Fruit fly (Drosophila melanogaster) whole organism, embryonic: ENCODE results near the gene tub.
A peak's percentile ranks its signal among the peaks of the same experiment; 100 is the strongest.

Source experiments
- Antp ChIP-seq: fragments of 200-800 bp; sonication (Bioruptor generic); optimal IDR thresholded peaks from 3 replicates; lab custom pipeline; 2016; ENCODE audit warnings: missing biosample characterization, missing genetic modification characterization
- Atf-2 ChIP-seq: fragments of 200-800 bp; sonication (Bioruptor generic); optimal IDR thresholded peaks from 2 replicates; lab custom pipeline; 2016; ENCODE audit warnings: missing biosample characterization, missing genetic modification characterization
- Bgb ChIP-seq: fragments of 200-800 bp; sonication (Bioruptor generic); IDR thresholded peaks from 2 replicates; pipeline ENCODE4 v1.3.6; 2022; ENCODE audit warnings: missing biosample characterization, missing genetic modification characterization; ENCODE audit not compliant: partially characterized antibody
- Blimp-1 ChIP-seq: fragments of 200-800 bp; sonication (Bioruptor generic); optimal IDR thresholded peaks from 3 replicates; lab custom pipeline; 2018; ENCODE audit warnings: missing biosample characterization, missing genetic modification characterization, mild to moderate bottlenecking, moderate library complexity, missing genetic modification reagents
- CG10274 ChIP-seq: fragments of 200-800 bp; sonication (Bioruptor generic); optimal IDR thresholded peaks from 3 replicates; lab custom pipeline; 2017; ENCODE audit warnings: missing biosample characterization, mild to moderate bottlenecking, missing genetic modification characterization
- CG10654 ChIP-seq: fragments of 200-800 bp; sonication (Bioruptor generic); optimal IDR thresholded peaks from 2 replicates; lab custom pipeline; 2016; ENCODE audit warnings: missing biosample characterization, missing genetic modification characterization
- CG10979 ChIP-seq: fragments of 200-800 bp; sonication (Bioruptor generic); optimal IDR thresholded peaks from 2 replicates; lab custom pipeline; 2018; ENCODE audit warnings: missing biosample characterization, mild to moderate bottlenecking, missing genetic modification characterization, moderate library complexity
- CG11504 ChIP-seq: fragments of 200-800 bp; sonication (Bioruptor generic); optimal IDR thresholded peaks from 3 replicates; lab custom pipeline; 2019; ENCODE audit warnings: missing biosample characterization, mild to moderate bottlenecking, missing genetic modification characterization, moderate library complexity
- CG13287 ChIP-seq: fragments of 200-800 bp; sonication (Bioruptor generic); IDR thresholded peaks from 2 replicates; pipeline ENCODE4 v1.3.6; 2022; ENCODE audit warnings: missing biosample characterization, missing genetic modification characterization; ENCODE audit not compliant: partially characterized antibody
- CG14014 ChIP-seq: fragments of 200-800 bp; sonication (Bioruptor generic); IDR thresholded peaks from 2 replicates; pipeline ENCODE4 v1.3.6; 2022; ENCODE audit warnings: missing biosample characterization, missing genetic modification characterization
- CG16813 ChIP-seq: fragments of 200-800 bp; sonication (Bioruptor generic); IDR thresholded peaks from 3 replicates; pipeline ENCODE4 v1.3.6; 2022; ENCODE audit warnings: missing biosample characterization, missing genetic modification characterization; ENCODE audit not compliant: partially characterized antibody
- CG18011 ChIP-seq: fragments of 200-800 bp; sonication (Bioruptor generic); optimal IDR thresholded peaks from 2 replicates; lab custom pipeline; 2017; ENCODE audit warnings: missing biosample characterization, missing genetic modification characterization, mild to moderate bottlenecking, moderate library complexity, missing genotype
- CG2678 ChIP-seq: fragments of 200-800 bp; sonication (Bioruptor generic); optimal IDR thresholded peaks from 3 replicates; lab custom pipeline; 2019; ENCODE audit warnings: missing biosample characterization, mild to moderate bottlenecking, missing genetic modification characterization, moderate library complexity
- CG2712 ChIP-seq: fragments of 200-800 bp; optimal IDR thresholded peaks from 3 replicates; lab custom pipeline; 2019; ENCODE audit warnings: missing biosample characterization, mild to moderate bottlenecking, missing genetic modification characterization, moderate library complexity
- CG3726 ChIP-seq: fragments of 200-800 bp; sonication (Bioruptor generic); IDR thresholded peaks from 3 replicates; pipeline ENCODE4, ENCODE4 v1.3.6; 2022; ENCODE audit warnings: missing biosample characterization, missing genetic modification characterization
- CG6175 ChIP-seq: fragments of 200-800 bp; sonication (Bioruptor generic); IDR thresholded peaks from 3 replicates; pipeline ENCODE4 v1.3.6; 2022; ENCODE audit warnings: missing biosample characterization, missing genetic modification characterization
- CG7745 ChIP-seq: fragments of 200-800 bp; sonication (Bioruptor generic); optimal IDR thresholded peaks from 2 replicates; lab custom pipeline; 2018; ENCODE audit warnings: missing biosample characterization, mild to moderate bottlenecking, missing genetic modification characterization, moderate library complexity
- CG7839 ChIP-seq: fragments of 200-800 bp; sonication (Bioruptor generic); optimal IDR thresholded peaks from 3 replicates; lab custom pipeline; 2018; ENCODE audit warnings: missing biosample characterization, mild to moderate bottlenecking, missing genetic modification characterization, moderate library complexity
- CG8924 ChIP-seq: fragments of 200-800 bp; optimal IDR thresholded peaks from 3 replicates; lab custom pipeline; 2019; ENCODE audit warnings: missing biosample characterization, mild to moderate bottlenecking, missing genetic modification characterization, moderate library complexity
- CG9932 ChIP-seq: fragments of 200-800 bp; sonication (Bioruptor generic); IDR thresholded peaks from 2 replicates; pipeline ENCODE4 v1.3.6; 2022; ENCODE audit warnings: missing biosample characterization, missing genetic modification characterization
- D19A ChIP-seq: fragments of 200-800 bp; optimal IDR thresholded peaks from 3 replicates; lab custom pipeline; 2019; ENCODE audit warnings: missing biosample characterization, mild to moderate bottlenecking, missing genetic modification characterization, moderate library complexity
- Dbx ChIP-seq: fragments of 200-800 bp; sonication (Bioruptor generic); IDR thresholded peaks from 3 replicates; pipeline ENCODE4 v1.3.6; 2022; ENCODE audit warnings: missing biosample characterization, missing genetic modification characterization
- Fer1 ChIP-seq: fragments of 200-800 bp; sonication (Bioruptor generic); optimal IDR thresholded peaks from 2 replicates; lab custom pipeline; 2017; ENCODE audit warnings: missing biosample characterization, mild to moderate bottlenecking, missing genetic modification characterization
- Jarid2 ChIP-seq: fragments of 200-800 bp; sonication (Bioruptor generic); optimal IDR thresholded peaks from 3 replicates; lab custom pipeline; 2017; ENCODE audit warnings: mild to moderate bottlenecking, missing biosample characterization, missing genetic modification reagents, missing genetic modification characterization
- Kr ChIP-seq: fragments of 200-800 bp; sonication (Bioruptor generic); optimal IDR thresholded peaks from 2 replicates; lab custom pipeline; 2017; ENCODE audit warnings: missing biosample characterization, mild to moderate bottlenecking, missing genetic modification characterization
- Lhr ChIP-seq: fragments of 200-800 bp; sonication (Bioruptor generic); optimal IDR thresholded peaks from 3 replicates; lab custom pipeline; 2017; ENCODE audit warnings: mild to moderate bottlenecking, missing biosample characterization, missing genetic modification reagents, missing genetic modification characterization
- MTF-1 ChIP-seq: fragments of 200-800 bp; sonication (Bioruptor generic); optimal IDR thresholded peaks from 2 replicates; lab custom pipeline; 2018; ENCODE audit warnings: missing biosample characterization, mild to moderate bottlenecking, missing genetic modification characterization, borderline replicate concordance
- Pdp1 ChIP-seq, 2 experiments: fragments of 200-800 bp; sonication (Bioruptor generic); optimal IDR thresholded peaks; 3 replicates each; lab custom pipeline; 2016; ENCODE audit warnings: missing biosample characterization in 2 of 2, missing genetic modification characterization in 2 of 2, mild to moderate bottlenecking in 1 of 2, moderate library complexity in 1 of 2
- Rfx ChIP-seq: fragments of 200-800 bp; sonication (Bioruptor generic); IDR thresholded peaks from 2 replicates; pipeline ENCODE4 v1.3.6; 2022; ENCODE audit warnings: missing biosample characterization, missing genetic modification characterization
- Sin3A ChIP-seq: fragments of >200 bp; optimal IDR thresholded peaks from 2 replicates; lab custom pipeline; 2018
- Tbp ChIP-seq: fragments of >200 bp; optimal IDR thresholded peaks from 2 replicates; lab custom pipeline; 2018; ENCODE audit warnings: missing biosample characterization, missing genetic modification characterization
- Xrp1 ChIP-seq: fragments of 200-800 bp; sonication (Bioruptor generic); IDR thresholded peaks from 2 replicates; pipeline ENCODE4 v1.3.6; 2022; ENCODE audit warnings: missing biosample characterization, missing genetic modification characterization
- ato ChIP-seq: fragments of 200-800 bp; sonication (Bioruptor generic); IDR thresholded peaks from 2 replicates; pipeline ENCODE4 v1.3.6; 2022; ENCODE audit warnings: missing biosample characterization, missing genetic modification characterization; ENCODE audit not compliant: partially characterized antibody
- cas ChIP-seq: fragments of 200-800 bp; sonication (Bioruptor generic); IDR thresholded peaks from 2 replicates; pipeline ENCODE4 v1.3.6; 2022; ENCODE audit warnings: missing biosample characterization, missing genetic modification characterization
- caup ChIP-seq: fragments of 200-800 bp; sonication (Bioruptor generic); optimal IDR thresholded peaks from 3 replicates; lab custom pipeline; 2017; ENCODE audit warnings: missing biosample characterization, mild to moderate bottlenecking, missing genetic modification characterization, moderate library complexity; ENCODE audit not compliant: severe bottlenecking
- dm ChIP-seq: fragments of 200-800 bp; sonication (Bioruptor generic); optimal IDR thresholded peaks from 3 replicates; lab custom pipeline; 2016; ENCODE audit warnings: missing biosample characterization, missing genetic modification characterization
- emc ChIP-seq: fragments of 200-800 bp; sonication (Bioruptor generic); optimal IDR thresholded peaks from 2 replicates; lab custom pipeline; 2016; ENCODE audit warnings: missing biosample characterization, missing genetic modification characterization
- eve ChIP-seq, 2 experiments: fragments of >200 bp; optimal IDR thresholded peaks; 2 replicates each; lab custom pipeline; 2017; ENCODE audit warnings: missing biosample characterization in 2 of 2, missing genetic modification characterization in 2 of 2
- eyg ChIP-seq: fragments of 200-800 bp; sonication (Bioruptor generic); optimal IDR thresholded peaks from 3 replicates; lab custom pipeline; 2016; ENCODE audit warnings: missing biosample characterization, missing genetic modification characterization
- gcm ChIP-seq: fragments of 200-800 bp; sonication (Bioruptor generic); optimal IDR thresholded peaks from 2 replicates; lab custom pipeline; 2019; ENCODE audit warnings: missing biosample characterization, mild to moderate bottlenecking, missing genetic modification characterization, moderate library complexity
- lola ChIP-seq, 3 experiments: fragments of >200 bp in 2 of 3; fragments of 200-800 bp in 1 of 3; sonication (Bioruptor generic) in 1 of 3; optimal IDR thresholded peaks; 2 replicates each; lab custom pipeline; 2017 to 2019; ENCODE audit warnings: missing biosample characterization in 3 of 3, missing genetic modification characterization in 3 of 3, mild to moderate bottlenecking in 1 of 3, moderate library complexity in 1 of 3
- mirr ChIP-seq: fragments of 200-800 bp; sonication (Bioruptor generic); optimal IDR thresholded peaks from 3 replicates; lab custom pipeline; 2018; ENCODE audit warnings: missing biosample characterization, mild to moderate bottlenecking, missing genetic modification characterization
- repo ChIP-seq: fragments of 200-800 bp; sonication (Bioruptor generic); optimal IDR thresholded peaks from 2 replicates; lab custom pipeline; 2016; ENCODE audit warnings: missing biosample characterization, missing genetic modification characterization
- sens ChIP-seq: fragments of 200-800 bp; sonication (Bioruptor generic); peaks from one replicate; lab custom pipeline; 2016; ENCODE audit warnings: missing biosample characterization, missing genetic modification characterization
- tll ChIP-seq, 2 experiments: fragments of 200-800 bp in 1 of 2; fragments of >200 bp in 1 of 2; sonication (Bioruptor generic) in 1 of 2; optimal IDR thresholded peaks; 2 replicates each; lab custom pipeline; 2017 to 2019; ENCODE audit warnings: missing biosample characterization in 2 of 2, missing genetic modification characterization in 2 of 2, mild to moderate bottlenecking in 1 of 2, moderate library complexity in 1 of 2
- twi ChIP-seq: fragments of 200-800 bp; optimal IDR thresholded peaks from 2 replicates; lab custom pipeline; 2019; ENCODE audit warnings: missing biosample characterization, mild to moderate bottlenecking, missing genetic modification characterization, moderate library complexity
- zf30C ChIP-seq: fragments of 200-800 bp; sonication (Bioruptor generic); optimal IDR thresholded peaks from 3 replicates; lab custom pipeline; 2018; ENCODE audit warnings: missing biosample characterization, mild to moderate bottlenecking, missing genetic modification characterization

Gene tub

DNA sequence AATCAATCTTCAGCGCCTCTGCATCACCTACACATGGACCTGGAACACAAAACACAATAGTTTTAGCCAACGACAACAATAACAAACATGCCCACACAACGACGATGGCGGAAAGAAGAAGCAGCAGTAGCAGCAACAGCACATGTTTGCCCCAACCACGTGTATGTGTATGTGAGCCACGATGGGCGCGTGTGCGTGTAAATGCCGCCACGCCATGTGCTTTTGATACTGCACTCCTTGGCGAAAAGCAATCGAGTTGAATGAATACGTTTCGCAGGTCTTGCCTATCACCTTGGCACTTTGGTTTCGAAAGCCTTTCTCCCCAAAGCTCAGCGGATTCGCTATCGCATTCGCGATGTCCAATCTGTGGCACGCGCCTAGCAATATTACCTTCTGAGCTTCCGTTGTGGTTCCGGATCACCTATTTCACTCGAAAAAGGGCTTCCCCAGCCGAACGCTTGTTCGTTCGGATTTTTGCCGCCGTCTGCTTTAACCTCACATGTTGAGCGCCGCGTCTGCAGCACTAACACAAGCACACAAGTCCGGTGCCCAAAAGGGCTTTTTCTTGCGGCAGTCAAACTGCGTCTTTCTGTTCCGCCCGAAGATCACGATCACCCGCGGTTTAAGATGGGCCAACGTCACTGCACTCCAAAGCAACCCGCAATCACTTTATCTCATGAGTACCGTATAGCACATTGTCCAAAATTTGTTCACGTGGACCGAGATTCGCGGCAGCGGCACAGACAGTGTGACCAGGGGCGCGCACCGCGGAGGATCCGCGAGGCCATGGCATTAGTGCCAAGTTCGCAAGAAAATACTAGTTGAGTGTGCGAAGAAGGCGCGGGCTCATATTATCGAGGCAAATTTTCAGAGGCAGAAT, 41.3 kb downstream of the tub start, which contains the start of gene srl (continued):
- TF ChIP-seq eyg (GFP tag; lab: Kevin White, UChicago) = no peak
- peak; percentile 2 for TF ChIP-seq CG10274
- peak; percentile 11 for TF ChIP-seq MTF-1
- no peak for TF ChIP-seq CG10654 (GFP tag; lab: Kevin White, UChicago)
- TF ChIP-seq Bgb (GFP tag; lab: Robert Waterston, UW) = 0 out of 2 replicates have a peak, but pooled peaks have one; percentile 25
- TF ChIP-seq repo (GFP tag; lab: Kevin White, UChicago) = no peak
- peak; percentile 12; the same call in 1 of the 2 replicates for TF ChIP-seq Xrp1 (GFP tag; lab: Robert Waterston, UW)
- TF ChIP-seq Antp (GFP tag; lab: Kevin White, UChicago) = no peak
- TF ChIP-seq CG11504 = no peak
- no peak for TF ChIP-seq CG8924 (tag; lab: Kevin White, UChicago)
- TF ChIP-seq Atf-2 = no peak
- peak; percentile 8 for TF ChIP-seq CG10979 (tag; lab: Kevin White, UChicago)
- peak; percentile 76 for TF ChIP-seq Sin3A (lab: Kevin White, UChicago)
- TF ChIP-seq eve (GFP tag; optimal IDR thresholded peaks at IDR 0.05; lab: Kevin White, UChicago) = no peak
- TF ChIP-seq CG14014 (GFP tag; lab: Robert Waterston, UW) = no peak
- TF ChIP-seq CG2678 (tag; lab: Kevin White, UChicago) = no peak
- no peak for TF ChIP-seq cas (GFP tag; lab: Robert Waterston, UW)
- TF ChIP-seq Lhr (GFP tag; lab: Kevin White, UChicago) = peak; percentile 56
- peak; percentile 7 for TF ChIP-seq CG18011 (GFP tag; lab: Kevin White, UChicago)
- peak; percentile 87 for TF ChIP-seq Tbp (GFP tag; lab: Kevin White, UChicago)
- no peak for TF ChIP-seq emc (GFP tag; lab: Kevin White, UChicago)
- 0 out of 3 replicates have a peak, but pooled peaks have one; percentile 19 for TF ChIP-seq CG16813
- no peak for TF ChIP-seq CG9932
- peak in 1 of 2 experiments; percentile 48 for TF ChIP-seq Pdp1 (GFP tag; optimal IDR thresholded peaks at IDR 0.05; lab: Kevin White, UChicago)
- TF ChIP-seq ato (GFP tag; lab: Robert Waterston, UW) = no peak
- TF ChIP-seq CG7839 = no peak
- TF ChIP-seq zf30C (GFP tag; lab: Kevin White, UChicago) = no peak
- peak; percentile 32; the same call in 2 of the 3 replicates for TF ChIP-seq Dbx (GFP tag; lab: Robert Waterston, UW)
- TF ChIP-seq caup = no peak
- TF ChIP-seq Rfx (GFP tag; lab: Robert Waterston, UW) = peak; percentile 47; the same call in 1 of the 2 replicates
- peak; percentile 69; the same call in 1 of the 3 replicates for TF ChIP-seq CG6175
- no peak for TF ChIP-seq tll (GFP tag; optimal IDR thresholded peaks at IDR 0.05; lab: Kevin White, UChicago)
- TF ChIP-seq sens (GFP tag; lab: Kevin White, UChicago) = peak; percentile 80
- peak; percentile 21 for TF ChIP-seq CG2712
- no peak for TF ChIP-seq Jarid2 (GFP tag; lab: Kevin White, UChicago)
- TF ChIP-seq twi (tag; lab: Kevin White, UChicago) = peak; percentile 72
- TF ChIP-seq Fer1 (GFP tag; lab: Kevin White, UChicago) = peak; percentile 25
- TF ChIP-seq dm (GFP tag; lab: Kevin White, UChicago) = peak; percentile 98
- TF ChIP-seq D19A (tag; lab: Kevin White, UChicago) = peak; percentile 21
- no peak for TF ChIP-seq Blimp-1
- no peak for TF ChIP-seq Kr (GFP tag; lab: Kevin White, UChicago)
- TF ChIP-seq CG13287 (GFP tag; lab: Robert Waterston, UW) = peak; percentile 52; the same call in 1 of the 2 replicates
- no peak for TF ChIP-seq CG7745 (tag; lab: Kevin White, UChicago)
- TF ChIP-seq gcm = peak; percentile 14
- TF ChIP-seq lola (GFP tag; optimal IDR thresholded peaks at IDR 0.05; lab: Kevin White, UChicago) = no peak
- TF ChIP-seq mirr (GFP tag; lab: Kevin White, UChicago) = no peak
- TF ChIP-seq CG3726 (GFP tag; lab: Robert Waterston, UW) = no peak
